Worm (Caenorhabditis elegans) whole organism, L2 larva: ENCODE measurements around the gene crh-2.

ENCODE experiments used
- F13H6.1 ChIP-seq: sonication (generic microtip); optimal IDR thresholded peaks from 2 replicates; lab custom pipeline; 2016; ENCODE audit warnings: missing genetic modification characterization, missing compliant biosample characterization
- R02D3.7 ChIP-seq: fragments of 150-350 bp; optimal IDR thresholded peaks from 2 replicates; lab custom pipeline; 2014; ENCODE audit warnings: missing biosample characterization, missing genetic modification characterization
- Y55F3AM.14 ChIP-seq: fragments of 200-800 bp; sonication (Bioruptor generic); optimal IDR thresholded peaks from 2 replicates; lab custom pipeline; 2018; ENCODE audit warnings: mild to moderate bottlenecking, missing genetic modification characterization, missing compliant biosample characterization
- ama-1 ChIP-seq: fragments of 150-350 bp; optimal IDR thresholded peaks from 2 replicates; lab custom pipeline; 2018; ENCODE audit warnings: inconsistent platforms
- blmp-1 ChIP-seq: sonication (generic microtip); optimal IDR thresholded peaks from 2 replicates; lab custom pipeline; 2017; ENCODE audit warnings: missing genetic modification characterization, mild to moderate bottlenecking, missing compliant biosample characterization, antibody characterized with exemption, moderate library complexity; ENCODE audit not compliant: insufficient read depth
- ceh-16 ChIP-seq: fragments of 150-350 bp; optimal IDR thresholded peaks from 2 replicates; lab custom pipeline; 2014; ENCODE audit warnings: missing biosample characterization, missing genetic modification characterization
- ceh-82 ChIP-seq: fragments of 150-350 bp; optimal IDR thresholded peaks from 2 replicates; lab custom pipeline; 2014; ENCODE audit warnings: missing biosample characterization, missing genetic modification characterization
- crh-2 ChIP-seq: sonication (generic microtip); optimal IDR thresholded peaks from 2 replicates; lab custom pipeline; 2017; ENCODE audit warnings: missing biosample characterization, missing genetic modification characterization
- dmd-4 ChIP-seq: sonication (generic microtip); optimal IDR thresholded peaks from 2 replicates; lab custom pipeline; 2017; ENCODE audit warnings: missing biosample characterization, missing genetic modification characterization
- egl-27 ChIP-seq: sonication (generic microtip); optimal IDR thresholded peaks from 3 replicates; lab custom pipeline; 2017; ENCODE audit warnings: missing biosample characterization, missing genetic modification reagents, missing genetic modification characterization
- elt-1 ChIP-seq: fragments of 150-350 bp; optimal IDR thresholded peaks from 2 replicates; lab custom pipeline; 2014; ENCODE audit warnings: missing biosample characterization, missing genetic modification characterization
- elt-3 ChIP-seq: sonication (generic microtip); optimal IDR thresholded peaks from 2 replicates; lab custom pipeline; 2017; ENCODE audit warnings: missing biosample characterization, missing genetic modification characterization
- fos-1 ChIP-seq: fragments of 150-350 bp; optimal IDR thresholded peaks from 2 replicates; lab custom pipeline; 2014; ENCODE audit warnings: missing biosample characterization, missing genetic modification characterization
- gmeb-1 ChIP-seq: fragments of 150-350 bp; optimal IDR thresholded peaks from 2 replicates; lab custom pipeline; 2014; ENCODE audit warnings: missing biosample characterization, missing genetic modification characterization
- lin-11 ChIP-seq: fragments of 150-350 bp; sonication (generic microtip); optimal IDR thresholded peaks from 2 replicates; lab custom pipeline; 2014; ENCODE audit warnings: missing biosample characterization, missing genetic modification characterization, inconsistent platforms, mixed read lengths
- lin-13 ChIP-seq: fragments of 150-350 bp; optimal IDR thresholded peaks from 2 replicates; lab custom pipeline; 2014; ENCODE audit warnings: missing biosample characterization, missing genetic modification reagents, missing genetic modification characterization
- lin-39 ChIP-seq: fragments of 150-350 bp; optimal IDR thresholded peaks from 2 replicates; lab custom pipeline; 2014; ENCODE audit warnings: missing biosample characterization, missing genetic modification reagents, missing genetic modification characterization
- lsy-2 ChIP-seq, 2 experiments: fragments of 150-350 bp in 1 of 2; sonication (generic microtip) in 1 of 2; optimal IDR thresholded peaks; 2 replicates each; lab custom pipeline; 2014 to 2017; ENCODE audit warnings: missing biosample characterization in 2 of 2, missing genetic modification characterization in 2 of 2
- mab-5 ChIP-seq: fragments of 150-350 bp; optimal IDR thresholded peaks from 2 replicates; lab custom pipeline; 2014; ENCODE audit warnings: missing biosample characterization, missing genetic modification characterization
- mbf-1 ChIP-seq: sonication (generic microtip); optimal IDR thresholded peaks from 2 replicates; lab custom pipeline; 2017; ENCODE audit warnings: missing biosample characterization, missing genetic modification characterization
- mdl-1 ChIP-seq, 2 experiments: fragments of 150-350 bp in 1 of 2; sonication (generic microtip) in 1 of 2; optimal IDR thresholded peaks; 2 replicates each; lab custom pipeline; 2017; ENCODE audit warnings: missing biosample characterization in 2 of 2, missing genetic modification characterization in 2 of 2
- nhr-10 ChIP-seq: sonication (generic microtip); optimal IDR thresholded peaks from 2 replicates; lab custom pipeline; 2017; ENCODE audit warnings: missing biosample characterization, missing genetic modification characterization
- nhr-12 ChIP-seq: fragments of 150-350 bp; optimal IDR thresholded peaks from 2 replicates; lab custom pipeline; 2014; ENCODE audit warnings: missing biosample characterization, missing genetic modification characterization
- nhr-129 ChIP-seq: fragments of 150-350 bp; optimal IDR thresholded peaks from 2 replicates; lab custom pipeline; 2014; ENCODE audit warnings: missing biosample characterization, missing genetic modification characterization
- nhr-237 ChIP-seq: fragments of 150-350 bp; optimal IDR thresholded peaks from 2 replicates; lab custom pipeline; 2014; ENCODE audit warnings: missing biosample characterization, missing genetic modification characterization
- nhr-6 ChIP-seq: fragments of 150-350 bp; optimal IDR thresholded peaks from 2 replicates; lab custom pipeline; 2014; ENCODE audit warnings: missing biosample characterization, missing genetic modification characterization
- peb-1 ChIP-seq: fragments of 150-350 bp; optimal IDR thresholded peaks from 2 replicates; lab custom pipeline; 2014; ENCODE audit warnings: missing biosample characterization, missing genetic modification characterization
- sem-4 ChIP-seq: fragments of 150-350 bp; optimal IDR thresholded peaks from 2 replicates; lab custom pipeline; 2014; ENCODE audit warnings: missing biosample characterization, missing genetic modification reagents, missing genetic modification characterization
- sma-3 ChIP-seq: sonication (generic microtip); optimal IDR thresholded peaks from 2 replicates; lab custom pipeline; 2016; ENCODE audit warnings: missing genetic modification reagents, missing genetic modification characterization, missing compliant biosample characterization
- sma-9 ChIP-seq, 2 experiments: fragments of 150-350 bp in 1 of 2; sonication (generic microtip) in 1 of 2; optimal IDR thresholded peaks; 2 replicates each; lab custom pipeline; 2014 to 2016; ENCODE audit warnings: missing genetic modification characterization in 2 of 2, mild to moderate bottlenecking in 1 of 2, missing biosample characterization in 1 of 2, missing compliant biosample characterization in 1 of 2, missing genetic modification reagents in 1 of 2, moderate library complexity in 1 of 2
- snpc-4 ChIP-seq: fragments of 150-350 bp; optimal IDR thresholded peaks from 2 replicates; lab custom pipeline; 2014; ENCODE audit warnings: missing biosample characterization, missing genetic modification characterization
- unc-39 ChIP-seq: fragments of 150-350 bp; optimal IDR thresholded peaks from 2 replicates; lab custom pipeline; 2014; ENCODE audit warnings: missing biosample characterization, missing genetic modification characterization
- unc-55 ChIP-seq: fragments of 150-350 bp; sonication (generic microtip); optimal IDR thresholded peaks from 3 replicates; lab custom pipeline; 2014; ENCODE audit warnings: missing biosample characterization, missing genetic modification reagents, missing genetic modification characterization

The crh-2 gene

ce11 chrII:5200205-5200604 lies 12.8 kb upstream of the crh-2 start:
- peak; percentile 90 for TF ChIP-seq snpc-4 (tag; lab: Kevin White, UChicago)
- TF ChIP-seq, all 48 proteins: peak for 1; not testable (repeated sequence) for 47

- TF ChIP-seq ceh-16 (no peak), gmeb-1 (tag; lab: Kevin White, UChicago) (no peak), unc-55 (GFP tag; lab: Kevin White, UChicago) (no peak), snpc-4 (tag; lab: Kevin White, UChicago) (no peak), unc-39 (tag; lab: Kevin White, UChicago) (no peak), elt-3 (no peak), peb-1 (tag; lab: Kevin White, UChicago) (no peak)
These were observed 12.1 kb upstream of the crh-2 start, which contains the start of gene msp-50 for ce11 chrII:5199497-5199896. Gene msp-50, plus strand, starts transcription at chrII:5199797.

- TF ChIP-seq nhr-6 (tag; lab: Kevin White, UChicago) (no peak), peb-1 (tag; lab: Kevin White, UChicago) (no peak), mdl-1 (tag; optimal IDR thresholded peaks at IDR 0.05; lab: Kevin White, UChicago) (no peak), unc-39 (tag; lab: Kevin White, UChicago) (no peak), nhr-237 (tag; lab: Kevin White, UChicago) (no peak), ceh-82 (tag; lab: Kevin White, UChicago) (no peak), mab-5 (tag; lab: Kevin White, UChicago) (no peak), crh-2 (no peak), lin-11 (tag; lab: Kevin White, UChicago) (no peak)
These were observed 8.1 kb upstream of the crh-2 start, which contains the start of gene C34F11.5 for ce11 chrII:5195504-5195903. Gene C34F11.5, plus strand, starts transcription at chrII:5195804.

- TF ChIP-seq gmeb-1 (tag; lab: Kevin White, UChicago) (no peak), lin-13 (GFP tag; lab: Kevin White, UChicago) (no peak), mbf-1 (tag; lab: Kevin White, UChicago) (no peak), egl-27 (tag; lab: Kevin White, UChicago) (no peak), snpc-4 (tag; lab: Kevin White, UChicago) (no peak), ama-1 (lab: Kevin White, UChicago) (no peak), unc-55 (GFP tag; lab: Kevin White, UChicago) (no peak), mab-5 (tag; lab: Kevin White, UChicago) (no peak), elt-1 (no peak)
These were observed 6.7 kb upstream of the crh-2 start, which contains the start of gene msp-49 for ce11 chrII:5194066-5194465. Gene msp-49, plus strand, starts transcription at chrII:5194366.

- peak; percentile 44 for TF ChIP-seq sma-9 (GFP tag; optimal IDR thresholded peaks at IDR 0.05; lab: Kevin White, UChicago)
- TF ChIP-seq sma-9 (tag; optimal IDR thresholded peaks at IDR 0.05; lab: Kevin White, UChicago), result no peak
- TF ChIP-seq lsy-2 (tag; optimal IDR thresholded peaks at IDR 0.05; lab: Kevin White, UChicago), result no peak
- TF ChIP-seq mbf-1 (tag; lab: Kevin White, UChicago), result no peak
- TF ChIP-seq ceh-82 (tag; lab: Kevin White, UChicago), result no peak
- no peak for TF ChIP-seq sem-4 (tag; lab: Kevin White, UChicago)
- TF ChIP-seq nhr-12 (tag; lab: Kevin White, UChicago), result no peak
- no peak for TF ChIP-seq peb-1 (tag; lab: Kevin White, UChicago)
- TF ChIP-seq Y55F3AM.14 (GFP tag; lab: Kevin White, UChicago), result no peak
- no peak for TF ChIP-seq nhr-6 (tag; lab: Kevin White, UChicago)
- no peak for TF ChIP-seq lin-11 (tag; lab: Kevin White, UChicago)
- TF ChIP-seq fos-1 (tag; lab: Kevin White, UChicago), result peak; percentile 97
- TF ChIP-seq R02D3.7 (tag; lab: Kevin White, UChicago), result no peak
- TF ChIP-seq F13H6.1 (tag; lab: Kevin White, UChicago), result peak; percentile 52
- no peak for TF ChIP-seq crh-2
- TF ChIP-seq blmp-1 (tag; lab: Kevin White, UChicago), result no peak
These were observed 4.4 kb upstream of the crh-2 start for ce11 chrII:5191766-5192165.

DNA sequence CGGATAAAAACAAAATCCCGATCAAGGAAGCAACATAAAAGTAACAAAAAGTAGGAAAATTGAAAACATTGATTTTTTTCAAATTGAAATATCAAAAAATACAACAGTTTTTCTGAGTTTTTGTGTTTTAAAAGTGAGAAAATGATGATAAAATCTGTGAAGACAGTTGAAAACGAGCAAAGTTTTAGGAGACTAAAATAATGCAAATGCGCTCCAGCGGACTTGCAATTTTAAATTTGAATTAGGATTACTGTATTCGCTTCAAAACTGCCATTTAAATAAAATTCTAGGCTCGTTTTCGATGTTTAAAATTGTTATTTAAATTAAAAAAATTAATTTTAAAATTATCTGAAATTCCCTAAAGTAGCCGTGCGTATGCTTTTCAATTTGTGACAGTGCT lies 565 bp upstream of the crh-2 start:
- TF ChIP-seq sma-3, result no peak
- TF ChIP-seq sem-4 (tag; lab: Kevin White, UChicago), result no peak
- no peak for TF ChIP-seq dmd-4 (tag; lab: Kevin White, UChicago)
- TF ChIP-seq egl-27 (tag; lab: Kevin White, UChicago), result no peak
- no peak for TF ChIP-seq fos-1 (tag; lab: Kevin White, UChicago)
- no peak for TF ChIP-seq nhr-129
- TF ChIP-seq lsy-2 (tag; optimal IDR thresholded peaks at IDR 0.05; lab: Kevin White, UChicago), result no peak
- no peak for TF ChIP-seq lin-39 (tag; lab: Kevin White, UChicago)
- no peak for TF ChIP-seq elt-1
- TF ChIP-seq mbf-1 (tag; lab: Kevin White, UChicago), result no peak
- no peak for TF ChIP-seq lin-13 (GFP tag; lab: Kevin White, UChicago)
- no peak for TF ChIP-seq nhr-237 (tag; lab: Kevin White, UChicago)
- TF ChIP-seq nhr-10 (tag; lab: Kevin White, UChicago), result no peak
- no peak for TF ChIP-seq nhr-12 (tag; lab: Kevin White, UChicago)
